Fruit fly (Drosophila melanogaster): Measurements from ENCODE around the gene Saysd1.

The Saysd1 gene

dm6 chr3R:25193726-25194204 lies 21.2 kb downstream of the Saysd1 start, which contains the start of gene lobo (continued):
- TF ChIP-seq NK7.1 (GFP tag; optimal IDR thresholded peaks at IDR 0.05) (peak; percentile 69), wdn (GFP tag; IDR thresholded peaks at IDR 0.05) (peak; percentile 48; the same call in 1 of the 2 replicates), Myb (GFP tag; optimal IDR thresholded peaks at IDR 0.05) (peak; percentile 98), gsb-n (tag; optimal IDR thresholded peaks at IDR 0.05) (peak; percentile 28), CG15073 (GFP tag; optimal IDR thresholded peaks at IDR 0.05) (no peak), Awh (GFP tag; IDR thresholded peaks at IDR 0.05) (peak; percentile 29; the same call in 1 of the 2 replicates), CG30403 (GFP tag; optimal IDR thresholded peaks at IDR 0.05) (peak; percentile 39), CG4328 (GFP tag; optimal IDR thresholded peaks at IDR 0.05) (peak; percentile 41), YL-1 (GFP tag; optimal IDR thresholded peaks at IDR 0.05) (peak; percentile 4), CG17912 (GFP tag; optimal IDR thresholded peaks at IDR 0.05) (peak; percentile 67), Stat92E (GFP tag; optimal IDR thresholded peaks at IDR 0.05) (peak in 1 of 3 experiments; percentile 15), Ssrp (tag; optimal IDR thresholded peaks at IDR 0.05) (peak; percentile 48), sens-2 (GFP tag; IDR thresholded peaks at IDR 0.05) (peak; percentile 75), CG2129 (GFP tag; IDR thresholded peaks at IDR 0.05; ENCODE audit: partially characterized antibody) (no peak), B-H1 (GFP tag; IDR thresholded peaks at IDR 0.05) (no peak; the same call in 2 of the 3 replicates), CG6791 (GFP tag; IDR thresholded peaks at IDR 0.05; ENCODE audit: partially characterized antibody) (no peak), CG8089 (GFP tag; optimal IDR thresholded peaks at IDR 0.05) (peak; percentile 69), CG34422 (GFP tag; IDR thresholded peaks at IDR 0.05) (peak; percentile 68), vvl (GFP tag; IDR thresholded peaks at IDR 0.05) (peak; percentile 34; the same call in 1 of the 2 replicates), CG13775 (GFP tag; optimal IDR thresholded peaks at IDR 0.05) (peak; percentile 77), CG18262 (tag; optimal IDR thresholded peaks at IDR 0.05) (no peak), ase (GFP tag; IDR thresholded peaks at IDR 0.05) (peak; percentile 46; the same call in 1 of the 3 replicates), zfh1 (GFP tag; IDR thresholded peaks at IDR 0.05) (peak; percentile 50; the same call in 1 of the 3 replicates), CG10959 (GFP tag; IDR thresholded peaks at IDR 0.05) (no peak), HLH54F (GFP tag; optimal IDR thresholded peaks at IDR 0.05) (peak; percentile 52), stwl (tag; optimal IDR thresholded peaks at IDR 0.05) (peak; percentile 83), Oaz (GFP tag; IDR thresholded peaks at IDR 0.05) (peak; percentile 71; the same call in 1 of the 2 replicates), slou (GFP tag; optimal IDR thresholded peaks at IDR 0.05) (no peak), sug (tag; optimal IDR thresholded peaks at IDR 0.05) (peak; percentile 68), Poxn (GFP tag; IDR thresholded peaks at IDR 0.05) (0 out of 2 replicates have a peak, but pooled peaks have one; percentile 18), CG8388 (GFP tag; optimal IDR thresholded peaks at IDR 0.05) (peak; percentile 8), Mad (GFP tag; optimal IDR thresholded peaks at IDR 0.05) (peak; percentile 36), Elba2 (GFP tag; optimal IDR thresholded peaks at IDR 0.05) (no peak), Scr (GFP tag; IDR thresholded peaks at IDR 0.05; ENCODE audit: partially characterized antibody) (no peak), CG7357 (GFP tag; IDR thresholded peaks at IDR 0.05) (no peak), sima (GFP tag; optimal IDR thresholded peaks at IDR 0.05) (peak; percentile 4), gfzf (GFP tag; optimal IDR thresholded peaks at IDR 0.05) (peak; percentile 25), Hmr (GFP tag; optimal IDR thresholded peaks at IDR 0.05) (peak; percentile 81), sens (GFP tag) (peak; percentile 93), rib (GFP tag; IDR thresholded peaks at IDR 0.05) (no peak), CG12219 (GFP tag; optimal IDR thresholded peaks at IDR 0.05) (peak; percentile 17), CG2202 (tag; optimal IDR thresholded peaks at IDR 0.05) (peak; percentile 47), D19B (GFP tag; optimal IDR thresholded peaks at IDR 0.05) (peak; percentile 47), CG3281 (GFP tag; optimal IDR thresholded peaks at IDR 0.05) (peak; percentile 26), CG2889 (GFP tag; IDR thresholded peaks at IDR 0.05) (no peak), CG13894 (tag; optimal IDR thresholded peaks at IDR 0.05) (peak; percentile 66), kay (GFP tag; optimal IDR thresholded peaks at IDR 0.05) (peak; percentile 9), Med (GFP tag) (peak; percentile 89), NfI (GFP tag; optimal IDR thresholded peaks at IDR 0.05) (peak; percentile 85), H15 (GFP tag; IDR thresholded peaks at IDR 0.05) (peak; percentile 61; the same call in 2 of the 3 replicates)

All from whole organism, embryonic.